Worm (Caenorhabditis elegans): ENCODE results near the gene col-142.

DNA sequence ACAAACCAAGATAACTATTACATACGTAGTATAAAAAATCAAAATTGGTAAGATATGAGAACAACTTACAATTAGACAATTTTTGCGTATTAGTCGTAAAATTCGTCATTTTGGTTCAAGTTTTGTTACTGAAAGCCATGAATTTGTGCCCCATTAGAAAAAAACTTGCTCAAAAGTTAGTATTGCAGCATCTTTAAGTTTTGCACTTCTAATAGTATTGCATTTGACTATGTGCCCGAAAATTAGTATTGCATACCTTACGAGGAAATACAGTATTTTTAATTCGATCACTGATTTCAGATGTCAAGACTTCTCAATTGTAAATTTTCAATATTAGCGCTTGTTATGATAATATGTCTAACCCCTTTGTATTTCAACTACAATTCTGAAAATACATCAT lies 9.5 kb upstream of the col-142 start, which contains the start of gene T15B7.8:
- no peak for TF ChIP-seq W03F9.2 (tag; optimal IDR thresholded peaks at IDR 0.05)
- TF ChIP-seq him-1 (tag; optimal IDR thresholded peaks at IDR 0.05) = no peak
